Worm (Caenorhabditis elegans) whole organism, mixed stage, embryonic: ENCODE data around the gene Y47D7A.3.

Experiments
- blmp-1 ChIP-seq: fragments of 150-350 bp; optimal IDR thresholded peaks from 2 replicates; lab custom pipeline; 2014; ENCODE audit warnings: missing biosample characterization, missing genetic modification characterization
- cnd-1 ChIP-seq: fragments of 200-800 bp; sonication (Bioruptor generic); optimal IDR thresholded peaks from 2 replicates; lab custom pipeline; 2018; ENCODE audit warnings: mild to moderate bottlenecking, missing genetic modification characterization, missing compliant biosample characterization
- elt-1 ChIP-seq: sonication (generic microtip); optimal IDR thresholded peaks from 2 replicates; lab custom pipeline; 2017; ENCODE audit warnings: missing genetic modification characterization, mild to moderate bottlenecking, missing compliant biosample characterization, antibody characterized with exemption, moderate library complexity, borderline replicate concordance; ENCODE audit not compliant: insufficient read depth
- elt-3 ChIP-seq: fragments of 150-350 bp; optimal IDR thresholded peaks from 2 replicates; lab custom pipeline; 2014; ENCODE audit warnings: missing biosample characterization, missing genetic modification characterization
- lsy-2 ChIP-seq: fragments of 150-350 bp; optimal IDR thresholded peaks from 2 replicates; lab custom pipeline; 2014; ENCODE audit warnings: missing biosample characterization, missing genetic modification characterization
- nhr-237 ChIP-seq: fragments of 150-350 bp; optimal IDR thresholded peaks from 2 replicates; lab custom pipeline; 2014; ENCODE audit warnings: missing biosample characterization, missing genetic modification characterization
- nhr-28 ChIP-seq: fragments of 150-350 bp; optimal IDR thresholded peaks from 2 replicates; lab custom pipeline; 2014; ENCODE audit warnings: missing biosample characterization, missing genetic modification characterization
- sem-2 ChIP-seq: fragments of 200-800 bp; sonication (Bioruptor generic); optimal IDR thresholded peaks from 2 replicates; lab custom pipeline; 2018; ENCODE audit warnings: mild to moderate bottlenecking, missing genetic modification characterization, missing compliant biosample characterization
- sptf-1 ChIP-seq: sonication (generic microtip); optimal IDR thresholded peaks from 2 replicates; lab custom pipeline; 2017; ENCODE audit warnings: mild to moderate bottlenecking, missing genetic modification characterization, moderate library complexity, missing compliant biosample characterization
- unc-39 ChIP-seq: fragments of 150-350 bp; optimal IDR thresholded peaks from 2 replicates; lab custom pipeline; 2014; ENCODE audit warnings: missing biosample characterization, missing genetic modification characterization
- unc-62 ChIP-seq: fragments of 150-350 bp; optimal IDR thresholded peaks from 2 replicates; lab custom pipeline; 2014; ENCODE audit warnings: missing biosample characterization, missing genetic modification reagents, missing genetic modification characterization
- ztf-11 ChIP-seq: fragments of 150-350 bp; optimal IDR thresholded peaks from 2 replicates; lab custom pipeline; 2014; ENCODE audit warnings: missing biosample characterization, missing genetic modification characterization

DNA sequence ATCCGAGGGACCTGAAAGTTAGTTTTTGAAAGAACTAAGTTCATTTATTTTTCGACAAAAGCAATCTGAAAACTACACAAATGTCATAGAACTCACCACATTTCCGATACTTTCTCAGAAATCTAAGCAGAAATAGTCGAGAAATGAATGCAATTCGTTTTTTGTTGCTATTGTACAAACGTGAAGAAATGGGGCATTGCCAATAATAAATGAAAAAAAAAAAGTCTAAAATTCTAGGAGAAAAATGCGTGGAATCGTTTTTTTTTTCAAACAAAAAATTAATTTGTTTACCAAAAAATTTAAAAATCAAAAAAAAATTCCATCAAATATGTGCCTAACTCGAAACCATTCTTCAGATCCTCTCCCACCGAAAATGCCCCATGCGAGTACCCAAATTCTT, 971 bp downstream of the Y47D7A.3 start, which contains the start of gene Y47D7A.17:
- no peak for TF ChIP-seq unc-39 (tag; lab: Kevin White, UChicago)
- TF ChIP-seq nhr-28 (tag; lab: Kevin White, UChicago) = no peak
- no peak for TF ChIP-seq cnd-1
- TF ChIP-seq ztf-11 (tag; lab: Kevin White, UChicago) = no peak
- no peak for TF ChIP-seq sem-2
- TF ChIP-seq elt-3 (tag; lab: Kevin White, UChicago) = no peak
- no peak for TF ChIP-seq nhr-237 (tag; lab: Kevin White, UChicago)
- TF ChIP-seq sptf-1 (tag; lab: Kevin White, UChicago) = no peak
- TF ChIP-seq unc-62 (GFP tag; lab: Kevin White, UChicago) = no peak
- no peak for TF ChIP-seq blmp-1
- TF ChIP-seq lsy-2 (tag; lab: Kevin White, UChicago) = no peak
- TF ChIP-seq elt-1 = no peak
